Fruit fly (Drosophila melanogaster) whole organism, embryonic: ENCODE results near the gene CG43407.

Experiments used
- Bgb ChIP-seq: fragments of 200-800 bp; sonication (Bioruptor generic); IDR thresholded peaks from 2 replicates; pipeline ENCODE4 v1.3.6; 2022; ENCODE audit warnings: missing biosample characterization, missing genetic modification characterization; ENCODE audit not compliant: partially characterized antibody
- CG11398 ChIP-seq: fragments of 200-800 bp; sonication (Bioruptor generic); optimal IDR thresholded peaks from 2 replicates; lab custom pipeline; 2016; ENCODE audit warnings: missing biosample characterization, missing genetic modification characterization
- CG13123 ChIP-seq: fragments of 200-800 bp; sonication (Bioruptor generic); optimal IDR thresholded peaks from 2 replicates; lab custom pipeline; 2016; ENCODE audit warnings: missing biosample characterization, missing genetic modification characterization
- CG13287 ChIP-seq: fragments of 200-800 bp; sonication (Bioruptor generic); IDR thresholded peaks from 2 replicates; pipeline ENCODE4 v1.3.6; 2022; ENCODE audit warnings: missing biosample characterization, missing genetic modification characterization; ENCODE audit not compliant: partially characterized antibody
- CG13894 ChIP-seq: fragments of 200-800 bp; sonication (Bioruptor generic); optimal IDR thresholded peaks from 3 replicates; lab custom pipeline; 2018; ENCODE audit warnings: missing biosample characterization, mild to moderate bottlenecking, missing genetic modification characterization, moderate library complexity
- CG1832 ChIP-seq: fragments of 200-800 bp; sonication (Bioruptor generic); optimal IDR thresholded peaks from 2 replicates; lab custom pipeline; 2017; ENCODE audit warnings: missing biosample characterization, mild to moderate bottlenecking, missing genetic modification characterization, inconsistent platforms
- CG4360 ChIP-seq: fragments of 200-800 bp; sonication (Bioruptor generic); IDR thresholded peaks from 2 replicates; pipeline ENCODE4 v1.3.6; 2022; ENCODE audit warnings: missing biosample characterization, missing genetic modification characterization
- CG7786 ChIP-seq: fragments of 200-800 bp; sonication (Bioruptor generic); optimal IDR thresholded peaks from 2 replicates; lab custom pipeline; 2016; ENCODE audit warnings: missing biosample characterization, missing genetic modification characterization
- CG7839 ChIP-seq: fragments of 200-800 bp; sonication (Bioruptor generic); optimal IDR thresholded peaks from 3 replicates; lab custom pipeline; 2018; ENCODE audit warnings: missing biosample characterization, mild to moderate bottlenecking, missing genetic modification characterization, moderate library complexity
- CG8359 ChIP-seq: fragments of 200-800 bp; sonication (Bioruptor generic); optimal IDR thresholded peaks from 2 replicates; lab custom pipeline; 2017; ENCODE audit warnings: missing biosample characterization, mild to moderate bottlenecking, missing genetic modification characterization, borderline replicate concordance
- CG8388 ChIP-seq: fragments of 200-800 bp; sonication (Bioruptor generic); optimal IDR thresholded peaks from 2 replicates; lab custom pipeline; 2019; ENCODE audit warnings: missing biosample characterization, mild to moderate bottlenecking, missing genetic modification characterization, moderate library complexity
- CG8478 ChIP-seq: fragments of >200 bp; optimal IDR thresholded peaks from 2 replicates; lab custom pipeline; 2018
- CG9437 ChIP-seq: fragments of 200-800 bp; sonication (Bioruptor generic); optimal IDR thresholded peaks from 2 replicates; lab custom pipeline; 2018; ENCODE audit warnings: missing biosample characterization, mild to moderate bottlenecking, missing genetic modification characterization
- D19B ChIP-seq: fragments of 200-800 bp; sonication (Bioruptor generic); optimal IDR thresholded peaks from 2 replicates; lab custom pipeline; 2017; ENCODE audit warnings: missing biosample characterization, mild to moderate bottlenecking, missing genetic modification characterization
- E2f2 ChIP-seq: fragments of 200-800 bp; sonication (Bioruptor generic); IDR thresholded peaks from 2 replicates; pipeline ENCODE4 v1.3.6; 2022; ENCODE audit warnings: missing biosample characterization, missing genetic modification characterization
- Hmx ChIP-seq: fragments of 200-800 bp; sonication (Bioruptor generic); optimal IDR thresholded peaks from 2 replicates; lab custom pipeline; 2016; ENCODE audit warnings: missing biosample characterization, missing genetic modification characterization
- Hr78 ChIP-seq, 2 experiments: fragments of 200-800 bp in 1 of 2; fragments of >200 bp in 1 of 2; sonication (Bioruptor generic) in 1 of 2; optimal IDR thresholded peaks; 2 replicates each; lab custom pipeline; 2017 to 2019; ENCODE audit warnings: missing biosample characterization in 2 of 2, missing genetic modification characterization in 2 of 2, mild to moderate bottlenecking in 1 of 2, moderate library complexity in 1 of 2
- Mad ChIP-seq: fragments of 200-800 bp; sonication (Bioruptor generic); optimal IDR thresholded peaks from 2 replicates; lab custom pipeline; 2016; ENCODE audit warnings: missing biosample characterization, missing genetic modification characterization
- NC2β ChIP-seq: fragments of 200-800 bp; sonication (Bioruptor generic); optimal IDR thresholded peaks from 2 replicates; lab custom pipeline; 2016; ENCODE audit warnings: missing biosample characterization, missing genetic modification characterization
- Neu2 ChIP-seq: fragments of 200-800 bp; sonication (Bioruptor generic); optimal IDR thresholded peaks from 3 replicates; lab custom pipeline; 2016; ENCODE audit warnings: missing biosample characterization, missing genetic modification characterization, borderline replicate concordance
- Ravus ChIP-seq: fragments of 200-800 bp; sonication (Bioruptor generic); IDR thresholded peaks from 2 replicates; pipeline ENCODE4 v1.3.6; 2022; ENCODE audit warnings: missing biosample characterization, missing genetic modification characterization
- Rfx ChIP-seq: fragments of 200-800 bp; sonication (Bioruptor generic); IDR thresholded peaks from 2 replicates; pipeline ENCODE4 v1.3.6; 2022; ENCODE audit warnings: missing biosample characterization, missing genetic modification characterization
- Sox100B ChIP-seq: fragments of 200-800 bp; sonication (Bioruptor generic); optimal IDR thresholded peaks from 3 replicates; lab custom pipeline; 2018; ENCODE audit warnings: missing biosample characterization, mild to moderate bottlenecking, missing genetic modification characterization
- Vsx1 ChIP-seq: fragments of 200-800 bp; sonication (Bioruptor generic); optimal IDR thresholded peaks from 2 replicates; lab custom pipeline; 2017; ENCODE audit warnings: missing biosample characterization, mild to moderate bottlenecking, missing genetic modification characterization, missing genetic modification reagents
- az2 ChIP-seq: fragments of 200-800 bp; sonication (Bioruptor generic); optimal IDR thresholded peaks from 3 replicates; lab custom pipeline; 2016; ENCODE audit warnings: missing biosample characterization, missing genetic modification characterization
- bigmax ChIP-seq: fragments of 200-800 bp; sonication (Bioruptor generic); optimal IDR thresholded peaks from 2 replicates; lab custom pipeline; 2018; ENCODE audit warnings: missing biosample characterization, mild to moderate bottlenecking, missing genetic modification characterization
- cas ChIP-seq: fragments of 200-800 bp; sonication (Bioruptor generic); IDR thresholded peaks from 2 replicates; pipeline ENCODE4 v1.3.6; 2022; ENCODE audit warnings: missing biosample characterization, missing genetic modification characterization
- da ChIP-seq: fragments of 200-800 bp; sonication (Bioruptor generic); optimal IDR thresholded peaks from 2 replicates; lab custom pipeline; 2016; ENCODE audit warnings: missing biosample characterization, missing genetic modification characterization
- eve ChIP-seq, 2 experiments: fragments of >200 bp; optimal IDR thresholded peaks; 2 replicates each; lab custom pipeline; 2017; ENCODE audit warnings: missing biosample characterization in 2 of 2, missing genetic modification characterization in 2 of 2
- fd96Cb ChIP-seq: fragments of 200-800 bp; sonication (Bioruptor generic); optimal IDR thresholded peaks from 2 replicates; lab custom pipeline; 2018; ENCODE audit warnings: missing biosample characterization, mild to moderate bottlenecking, missing genetic modification characterization, moderate library complexity
- ftz-f1 ChIP-seq: fragments of 200-800 bp; sonication (Bioruptor generic); optimal IDR thresholded peaks from 2 replicates; lab custom pipeline; 2016; ENCODE audit warnings: missing biosample characterization, missing genetic modification characterization
- gfzf ChIP-seq: fragments of 200-800 bp; sonication (Bioruptor generic); optimal IDR thresholded peaks from 2 replicates; lab custom pipeline; 2016; ENCODE audit warnings: missing biosample characterization, mild to moderate bottlenecking, missing genetic modification characterization, moderate library complexity
- hth ChIP-seq: fragments of >200 bp; optimal IDR thresholded peaks from 2 replicates; lab custom pipeline; 2017; ENCODE audit warnings: inconsistent platforms
- ind ChIP-seq: fragments of 200-800 bp; sonication (Bioruptor generic); optimal IDR thresholded peaks from 3 replicates; lab custom pipeline; 2016; ENCODE audit warnings: missing biosample characterization, missing genetic modification characterization
- lola ChIP-seq, 3 experiments: fragments of >200 bp in 2 of 3; fragments of 200-800 bp in 1 of 3; sonication (Bioruptor generic) in 1 of 3; optimal IDR thresholded peaks; 2 replicates each; lab custom pipeline; 2017 to 2019; ENCODE audit warnings: missing biosample characterization in 3 of 3, missing genetic modification characterization in 3 of 3, mild to moderate bottlenecking in 1 of 3, moderate library complexity in 1 of 3
- mam ChIP-seq: fragments of 200-800 bp; sonication (Bioruptor generic); optimal IDR thresholded peaks from 3 replicates; lab custom pipeline; 2016; ENCODE audit warnings: missing biosample characterization, missing genetic modification characterization
- mirr ChIP-seq: fragments of 200-800 bp; sonication (Bioruptor generic); optimal IDR thresholded peaks from 3 replicates; lab custom pipeline; 2018; ENCODE audit warnings: missing biosample characterization, mild to moderate bottlenecking, missing genetic modification characterization
- pfk ChIP-seq: fragments of 200-800 bp; sonication (Bioruptor generic); optimal IDR thresholded peaks from 2 replicates; lab custom pipeline; 2018; ENCODE audit warnings: missing biosample characterization, mild to moderate bottlenecking, missing genetic modification characterization, moderate library complexity
- prd ChIP-seq, 3 experiments: fragments of >200 bp in 2 of 3; fragments of 200-800 bp in 1 of 3; sonication (Bioruptor generic) in 1 of 3; optimal IDR thresholded peaks in 2 of 3; IDR thresholded peaks in 1 of 3; 2 replicates in 2 of 3; 3 replicates in 1 of 3; pipeline versions ENCODE4 v1.3.6 to Lab custom; 2017 to 2022; ENCODE audit warnings: missing biosample characterization in 1 of 3, missing genetic modification characterization in 1 of 3
- ro ChIP-seq: fragments of 200-800 bp; sonication (Bioruptor generic); IDR thresholded peaks from 2 replicates; pipeline ENCODE4 v1.3.6; 2022; ENCODE audit warnings: missing biosample characterization, missing genetic modification characterization
- sens ChIP-seq: fragments of 200-800 bp; sonication (Bioruptor generic); peaks from one replicate; lab custom pipeline; 2016; ENCODE audit warnings: missing biosample characterization, missing genetic modification characterization
- shn ChIP-seq: fragments of 200-800 bp; sonication (Bioruptor generic); optimal IDR thresholded peaks from 3 replicates; lab custom pipeline; 2016; ENCODE audit warnings: missing biosample characterization, missing genetic modification characterization
- slbo ChIP-seq: fragments of 200-800 bp; sonication (Bioruptor generic); IDR thresholded peaks from 2 replicates; pipeline ENCODE4 v1.3.6; 2022; ENCODE audit warnings: missing biosample characterization, missing genetic modification characterization
- ssp ChIP-seq: fragments of 200-800 bp; sonication (Bioruptor generic); IDR thresholded peaks from 2 replicates; pipeline ENCODE4 v1.3.6; 2022; ENCODE audit warnings: missing biosample characterization, missing genetic modification characterization
- tin ChIP-seq: fragments of 200-800 bp; sonication (Bioruptor generic); optimal IDR thresholded peaks from 3 replicates; lab custom pipeline; 2016; ENCODE audit warnings: missing biosample characterization, missing genetic modification characterization
- trh ChIP-seq: fragments of 200-800 bp; sonication (Bioruptor generic); optimal IDR thresholded peaks from 2 replicates; lab custom pipeline; 2016; ENCODE audit warnings: missing biosample characterization, missing genetic modification characterization
- tup ChIP-seq: fragments of 200-800 bp; sonication (Bioruptor generic); optimal IDR thresholded peaks from 2 replicates; lab custom pipeline; 2016; ENCODE audit warnings: missing biosample characterization, mild to moderate bottlenecking, missing genetic modification characterization, moderate library complexity
- zen2 ChIP-seq: fragments of 200-800 bp; sonication (Bioruptor generic); IDR thresholded peaks from 3 replicates; pipeline ENCODE4 v1.3.6; 2022; ENCODE audit warnings: missing biosample characterization, missing genetic modification characterization; ENCODE audit not compliant: partially characterized antibody
- zfh2 ChIP-seq: fragments of 200-800 bp; sonication (Bioruptor generic); optimal IDR thresholded peaks from 2 replicates; lab custom pipeline; 2016; ENCODE audit warnings: missing biosample characterization, missing genetic modification characterization

The CG43407 gene

dm6 chr3L:19079798-19080691, 26.9 kb upstream of the CG43407 start (continued):
- no peak for TF ChIP-seq zen2 (GFP tag; lab: Robert Waterston, UW)
- TF ChIP-seq trh (GFP tag; lab: Kevin White, UChicago): no peak
- no peak for TF ChIP-seq CG13287
- peak; percentile 72 for TF ChIP-seq CG8478 (lab: Kevin White, UChicago)
- TF ChIP-seq Neu2 (GFP tag; lab: Kevin White, UChicago): no peak
- peak; percentile 63 for TF ChIP-seq Sox100B (GFP tag; lab: Kevin White, UChicago)
- no peak for TF ChIP-seq tup (GFP tag; lab: Kevin White, UChicago)
- TF ChIP-seq shn (GFP tag; lab: Kevin White, UChicago): peak; percentile 27
- no peak for TF ChIP-seq prd (optimal IDR thresholded peaks at IDR 0.05; lab: Kevin White, UChicago)
- TF ChIP-seq prd (GFP tag; IDR thresholded peaks at IDR 0.05; lab: Robert Waterston, UW): peak; percentile 18; the same call in 1 of the 3 replicates
- TF ChIP-seq CG7786 (GFP tag; lab: Kevin White, UChicago): no peak
- peak; percentile 18 for TF ChIP-seq mam
- TF ChIP-seq NC2β (GFP tag; lab: Kevin White, UChicago): no peak
- TF ChIP-seq da (GFP tag; lab: Kevin White, UChicago): no peak
- no peak for TF ChIP-seq Hmx (GFP tag; lab: Kevin White, UChicago)
- peak; percentile 77 for TF ChIP-seq CG1832 (GFP tag; lab: Kevin White, UChicago)
- TF ChIP-seq eve (GFP tag; optimal IDR thresholded peaks at IDR 0.05; lab: Kevin White, UChicago): peak in 1 of 2 experiments; percentile 78
- no peak for TF ChIP-seq lola (GFP tag; optimal IDR thresholded peaks at IDR 0.05; lab: Kevin White, UChicago)
- no peak for TF ChIP-seq mirr (GFP tag; lab: Kevin White, UChicago)
- TF ChIP-seq CG8359 (GFP tag; lab: Kevin White, UChicago): no peak
- TF ChIP-seq Ravus (GFP tag; lab: Robert Waterston, UW): no peak
- TF ChIP-seq ro (GFP tag; lab: Robert Waterston, UW): no peak
- no peak for TF ChIP-seq Bgb (GFP tag; lab: Robert Waterston, UW)
- TF ChIP-seq fd96Cb: peak; percentile 21
- no peak for TF ChIP-seq CG13123 (GFP tag; lab: Kevin White, UChicago)
- no peak for TF ChIP-seq D19B (GFP tag; lab: Kevin White, UChicago)
- TF ChIP-seq zfh2 (GFP tag; lab: Kevin White, UChicago): peak; percentile 14
- no peak for TF ChIP-seq bigmax (GFP tag; lab: Kevin White, UChicago)
- TF ChIP-seq ftz-f1 (GFP tag; lab: Kevin White, UChicago): no peak
- peak; percentile 40 for TF ChIP-seq ind (GFP tag; lab: Kevin White, UChicago)
- TF ChIP-seq ssp (GFP tag; lab: Robert Waterston, UW): no peak
- TF ChIP-seq az2: peak; percentile 30
- TF ChIP-seq Mad (GFP tag; lab: Kevin White, UChicago): no peak
- TF ChIP-seq CG9437 (GFP tag; lab: Kevin White, UChicago): peak; percentile 40
- peak; percentile 23 for TF ChIP-seq tin (GFP tag; lab: Kevin White, UChicago)
- TF ChIP-seq E2f2 (GFP tag; lab: Robert Waterston, UW): 0 out of 2 replicates have a peak, but pooled peaks have one; percentile 9
- peak; percentile 90 for TF ChIP-seq sens
- TF ChIP-seq Hr78 (GFP tag; optimal IDR thresholded peaks at IDR 0.05; lab: Kevin White, UChicago): no peak
- TF ChIP-seq CG13894: peak; percentile 41
- no peak for TF ChIP-seq pfk (GFP tag; lab: Kevin White, UChicago)
- TF ChIP-seq slbo (GFP tag; lab: Robert Waterston, UW): peak; percentile 23; the same call in 1 of the 2 replicates
- no peak for TF ChIP-seq hth (lab: Kevin White, UChicago)
- TF ChIP-seq gfzf: no peak
- TF ChIP-seq cas (GFP tag; lab: Robert Waterston, UW): no peak
- TF ChIP-seq Vsx1 (GFP tag; lab: Kevin White, UChicago): no peak
- TF ChIP-seq CG7839 (tag; lab: Kevin White, UChicago): peak; percentile 55
- TF ChIP-seq CG4360 (GFP tag; lab: Robert Waterston, UW): no peak
- TF ChIP-seq CG8388: no peak
- peak; percentile 47 for TF ChIP-seq Rfx
- no peak for TF ChIP-seq CG11398 (GFP tag; lab: Kevin White, UChicago)
